Worm (Caenorhabditis elegans): ENCODE measurements around the gene lgc-39.
A peak's percentile ranks its signal among the peaks of the same experiment; 100 is the strongest.

lgc-39 gene

DNA sequence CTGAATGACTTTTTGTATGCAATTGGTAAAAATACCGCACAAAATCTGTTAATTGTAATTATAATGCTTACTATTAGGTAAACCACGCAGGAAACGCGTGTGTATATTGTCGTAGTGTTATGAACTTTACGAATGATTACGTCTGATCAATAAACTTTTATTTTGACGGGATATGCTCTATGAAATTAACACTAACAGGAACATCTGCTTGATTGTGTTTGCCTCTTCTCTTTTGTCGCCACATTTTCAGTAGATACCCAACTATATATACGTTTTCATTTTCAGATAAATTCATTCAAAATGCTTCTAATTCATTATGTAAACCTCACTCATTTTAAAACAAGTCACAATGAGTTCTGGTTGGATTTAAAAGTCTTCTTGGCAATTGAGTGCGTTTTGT lies 43.1 kb upstream of the lgc-39 start, which contains the start of gene sre-10:
Gene sre-10, plus strand, starts transcription at position 301 of the 400 bp plus-strand sequence.
- no peak for TF ChIP-seq Y5F2A.4 (GFP tag; optimal IDR thresholded peaks at IDR 0.05)
- TF ChIP-seq tra-1 (GFP tag; IDR thresholded peaks at IDR 0.05), result no peak
- no peak for TF ChIP-seq lin-1 (GFP tag; IDR thresholded peaks at IDR 0.05)
- no peak for TF ChIP-seq sdz-12 (GFP tag; optimal IDR thresholded peaks at IDR 0.05)
- TF ChIP-seq lir-3 (tag; optimal IDR thresholded peaks at IDR 0.05), result no peak
- TF ChIP-seq lsy-2 (tag; optimal IDR thresholded peaks at IDR 0.05), result no peak
- TF ChIP-seq zip-11 (GFP tag; IDR thresholded peaks at IDR 0.05), result no peak
- no peak for TF ChIP-seq nhr-41 (GFP tag; IDR thresholded peaks at IDR 0.05)
- TF ChIP-seq ztf-11 (tag; optimal IDR thresholded peaks at IDR 0.05), result no peak
- TF ChIP-seq mxl-2 (GFP tag; conservative IDR thresholded peaks at IDR 0.05), result no peak
- TF ChIP-seq saeg-2 (GFP tag; IDR thresholded peaks at IDR 0.05), result no peak
- TF ChIP-seq mes-2 (tag; optimal IDR thresholded peaks at IDR 0.05; ENCODE audit: poor library complexity, severe bottlenecking), result no peak
- no peak for TF ChIP-seq hmg-1.1 (GFP tag; IDR thresholded peaks at IDR 0.05)
- TF ChIP-seq T20F7.1 (GFP tag; optimal IDR thresholded peaks at IDR 0.05), result no peak
- no peak for TF ChIP-seq ztf-7 (tag; optimal IDR thresholded peaks at IDR 0.05)
- TF ChIP-seq nhr-76 (tag; optimal IDR thresholded peaks at IDR 0.05), result no peak
- TF ChIP-seq egl-27 (tag; optimal IDR thresholded peaks at IDR 0.05), result no peak
- TF ChIP-seq aha-1 (tag), result no peak
- TF ChIP-seq skn-1 (tag; optimal IDR thresholded peaks at IDR 0.05), result no peak
- no peak for TF ChIP-seq zip-2 (tag; optimal IDR thresholded peaks at IDR 0.05)

DNA sequence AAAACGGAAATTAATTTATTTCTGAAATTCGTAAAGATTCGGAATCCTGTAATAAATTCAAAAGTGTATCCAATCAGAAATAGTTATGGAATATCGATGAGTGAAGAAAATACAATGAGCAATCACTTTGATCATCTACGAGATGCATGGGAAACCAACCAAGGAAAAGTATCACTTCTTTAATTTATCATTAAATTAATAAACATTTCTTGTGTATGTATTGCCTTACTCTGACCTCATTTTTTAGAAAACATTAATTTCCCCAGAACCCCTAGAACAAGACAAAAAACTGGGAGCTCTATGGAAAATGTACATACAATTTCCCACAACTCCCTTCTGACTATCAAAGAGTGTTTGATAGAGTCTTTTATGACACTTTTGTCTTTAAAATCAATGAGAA lies 41.3 kb upstream of the lgc-39 start, which contains the start of gene F10D2.16:
Gene F10D2.16, plus strand, starts transcription at position 301 of the 400 bp plus-strand sequence.
- TF ChIP-seq ztf-11 (tag; optimal IDR thresholded peaks at IDR 0.05) (no peak), tra-1 (GFP tag; IDR thresholded peaks at IDR 0.05) (no peak), ztf-7 (tag; optimal IDR thresholded peaks at IDR 0.05) (no peak)

- TF ChIP-seq ztf-11 (tag; optimal IDR thresholded peaks at IDR 0.05), result no peak
- TF ChIP-seq unc-130 (GFP tag; optimal IDR thresholded peaks at IDR 0.05), result no peak
- no peak for TF ChIP-seq lin-39 (tag; optimal IDR thresholded peaks at IDR 0.05)
- no peak for TF ChIP-seq daf-16 (GFP tag; optimal IDR thresholded peaks at IDR 0.05)
- TF ChIP-seq daf-16 (tag; optimal IDR thresholded peaks at IDR 0.05), result no peak
- no peak for TF ChIP-seq ztf-7 (tag; optimal IDR thresholded peaks at IDR 0.05)
- TF ChIP-seq unc-62 (GFP tag; optimal IDR thresholded peaks at IDR 0.05 in 1 of 2), result peak in 1 of 2 experiments; percentile 94
- no peak for TF ChIP-seq unc-62 (tag; optimal IDR thresholded peaks at IDR 0.05)
Measured at ce11 chrV:7136859-7137258, 38.4 kb upstream of the lgc-39 start.

ce11 chrV:7138320-7138719 lies 37.0 kb upstream of the lgc-39 start, which contains the start of gene str-112:
Gene str-112 (minus strand): TSS chrV:7138420.
- TF ChIP-seq Y5F2A.4 (GFP tag; optimal IDR thresholded peaks at IDR 0.05) (no peak), ama-1 (optimal IDR thresholded peaks at IDR 0.05) (no peak), ces-1 (GFP tag; optimal IDR thresholded peaks at IDR 0.05) (no peak), ztf-11 (tag; optimal IDR thresholded peaks at IDR 0.05) (no peak), unc-130 (GFP tag; optimal IDR thresholded peaks at IDR 0.05) (no peak), nhr-77 (tag; optimal IDR thresholded peaks at IDR 0.05) (no peak), dmd-8 (GFP tag; IDR thresholded peaks at IDR 0.05) (no peak), pha-4 (GFP tag; IDR thresholded peaks at IDR 0.05) (no peak), pha-4 (tag; optimal IDR thresholded peaks at IDR 0.05) (no peak), F37D6.2 (tag; optimal IDR thresholded peaks at IDR 0.05) (no peak), gei-8 (GFP tag; optimal IDR thresholded peaks at IDR 0.05) (no peak), php-3 (GFP tag; IDR thresholded peaks at IDR 0.05) (no peak)

- TF ChIP-seq ceh-20 (GFP tag; IDR thresholded peaks at IDR 0.05) (no peak), unc-62 (GFP tag; optimal IDR thresholded peaks at IDR 0.05 in 1 of 2) (peak in 1 of 2 experiments; percentile 91), unc-62 (tag; optimal IDR thresholded peaks at IDR 0.05) (no peak), nhr-28 (tag; optimal IDR thresholded peaks at IDR 0.05) (peak; percentile 64)
Measured at ce11 chrV:7140368-7140767, 34.9 kb upstream of the lgc-39 start.

Measured in whole organism, L4 larva.